Worm (Caenorhabditis elegans): ENCODE measurements around the gene T10C6.6.

T10C6.6 gene

ce11 chrV:16031571-16031970 lies 7.4 kb downstream of the T10C6.6 start, which contains the start of gene T10C6.7:
TSS of gene T10C6.7 (minus strand) at chrV:16031713.
- TF ChIP-seq cog-1 (tag; optimal IDR thresholded peaks at IDR 0.05): no peak
- no peak for TF ChIP-seq flt-1 (GFP tag; IDR thresholded peaks at IDR 0.05)
- TF ChIP-seq ref-1 (GFP tag; conservative IDR thresholded peaks at IDR 0.05): no peak
- no peak for TF ChIP-seq med-1 (GFP tag; optimal IDR thresholded peaks at IDR 0.05; ENCODE audit: insufficient read depth)
- TF ChIP-seq ztf-23 (GFP tag; IDR thresholded peaks at IDR 0.05): no peak
- no peak for TF ChIP-seq T22C8.4 (GFP tag; IDR thresholded peaks at IDR 0.05)
- no peak for TF ChIP-seq ztf-29 (GFP tag; IDR thresholded peaks at IDR 0.05)
- TF ChIP-seq tab-1 (GFP tag; IDR thresholded peaks at IDR 0.05): no peak
- no peak for TF ChIP-seq klf-2 (GFP tag; conservative IDR thresholded peaks at IDR 0.05)

- no peak for TF ChIP-seq ref-1 (GFP tag; conservative IDR thresholded peaks at IDR 0.05)
- TF ChIP-seq ztf-29 (GFP tag; IDR thresholded peaks at IDR 0.05): no peak
- no peak for TF ChIP-seq med-1 (GFP tag; optimal IDR thresholded peaks at IDR 0.05; ENCODE audit: insufficient read depth)
- TF ChIP-seq flt-1 (GFP tag; IDR thresholded peaks at IDR 0.05): no peak
- no peak for TF ChIP-seq tab-1 (GFP tag; IDR thresholded peaks at IDR 0.05)
- no peak for TF ChIP-seq cog-1 (tag; optimal IDR thresholded peaks at IDR 0.05)
- TF ChIP-seq klf-2 (GFP tag; conservative IDR thresholded peaks at IDR 0.05): no peak
- TF ChIP-seq ztf-23 (GFP tag; IDR thresholded peaks at IDR 0.05): no peak
Measured at ce11 chrV:16032761-16033160, 8.6 kb downstream of the T10C6.6 start, which contains the start of gene T10C6.16. TSS of gene T10C6.16 (minus strand) at chrV:16033005.

- TF ChIP-seq klf-2 (GFP tag; conservative IDR thresholded peaks at IDR 0.05) (no peak), flt-1 (GFP tag; IDR thresholded peaks at IDR 0.05) (no peak), med-1 (GFP tag; optimal IDR thresholded peaks at IDR 0.05; ENCODE audit: insufficient read depth) (no peak), tab-1 (GFP tag; IDR thresholded peaks at IDR 0.05) (no peak), T22C8.4 (GFP tag; IDR thresholded peaks at IDR 0.05) (no peak), ztf-23 (GFP tag; IDR thresholded peaks at IDR 0.05) (no peak), cog-1 (tag; optimal IDR thresholded peaks at IDR 0.05) (no peak), ref-1 (GFP tag; conservative IDR thresholded peaks at IDR 0.05) (no peak), ztf-29 (GFP tag; IDR thresholded peaks at IDR 0.05) (no peak)
Measured at ce11 chrV:16033491-16033890, 9.4 kb downstream of the T10C6.6 start.

ce11 chrV:16036166-16036565 lies 12.0 kb downstream of the T10C6.6 start, which contains the start of gene T10C6.10:
TSS of gene T10C6.10 (plus strand) at chrV:16036413.
- no peak for TF ChIP-seq tab-1 (GFP tag; IDR thresholded peaks at IDR 0.05)
- TF ChIP-seq cog-1 (tag; optimal IDR thresholded peaks at IDR 0.05): no peak
- TF ChIP-seq flt-1 (GFP tag; IDR thresholded peaks at IDR 0.05): no peak
- TF ChIP-seq ztf-29 (GFP tag; IDR thresholded peaks at IDR 0.05): no peak
- no peak for TF ChIP-seq klf-2 (GFP tag; conservative IDR thresholded peaks at IDR 0.05)
- TF ChIP-seq med-1 (GFP tag; optimal IDR thresholded peaks at IDR 0.05; ENCODE audit: insufficient read depth): no peak
- TF ChIP-seq T22C8.4 (GFP tag; IDR thresholded peaks at IDR 0.05): no peak
- no peak for TF ChIP-seq ref-1 (GFP tag; conservative IDR thresholded peaks at IDR 0.05)
- no peak for TF ChIP-seq ztf-23 (GFP tag; IDR thresholded peaks at IDR 0.05)

DNA sequence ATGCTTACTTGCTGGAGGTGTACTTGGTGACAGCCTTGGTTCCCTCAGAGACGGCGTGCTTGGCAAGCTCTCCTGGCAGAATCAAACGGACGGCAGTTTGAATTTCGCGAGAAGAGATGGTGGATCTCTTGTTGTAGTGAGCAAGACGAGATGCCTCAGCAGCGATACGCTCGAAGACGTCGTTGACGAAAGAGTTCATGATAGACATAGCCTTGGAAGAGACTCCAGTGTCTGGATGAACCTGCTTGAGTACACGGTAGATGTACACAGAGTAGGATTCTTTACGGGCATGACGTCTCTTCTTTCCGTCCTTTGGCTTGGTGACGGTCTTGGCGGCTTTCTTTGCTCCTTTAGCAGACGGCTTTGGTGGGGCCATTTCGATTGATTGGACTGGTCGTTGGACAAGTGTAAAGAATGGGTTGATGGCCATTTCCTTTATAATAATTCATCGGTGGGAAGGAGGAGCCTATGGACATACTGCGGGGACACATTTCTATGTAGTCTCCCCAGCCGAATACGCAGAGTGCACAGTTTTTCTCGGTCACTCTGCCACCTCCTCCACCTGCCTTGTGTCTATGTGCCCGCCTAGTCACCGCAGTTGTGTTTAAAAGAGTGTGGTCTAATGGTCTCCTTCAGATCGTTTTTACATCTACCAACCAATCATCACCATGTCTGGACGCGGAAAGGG lies 16.2 kb downstream of the T10C6.6 start, which contains the start of the genes his-4 and his-3:
Gene his-4 (minus strand): TSS at position 376 of the 688 bp plus-strand sequence.
Gene his-3 (plus strand): TSS at position 669 of the 688 bp plus-strand sequence.
- TF ChIP-seq T22C8.4 (GFP tag; IDR thresholded peaks at IDR 0.05) (peak; percentile 12; the same call in 1 of the 2 replicates), ztf-29 (GFP tag; IDR thresholded peaks at IDR 0.05) (peak; percentile 76), ref-1 (GFP tag; conservative IDR thresholded peaks at IDR 0.05) (0 out of 2 replicates have a peak, but pooled peaks have one; percentile 7), cog-1 (tag; optimal IDR thresholded peaks at IDR 0.05) (peak; percentile 31), flt-1 (GFP tag; IDR thresholded peaks at IDR 0.05) (peak; percentile 64; the same call in 1 of the 2 replicates)

DNA sequence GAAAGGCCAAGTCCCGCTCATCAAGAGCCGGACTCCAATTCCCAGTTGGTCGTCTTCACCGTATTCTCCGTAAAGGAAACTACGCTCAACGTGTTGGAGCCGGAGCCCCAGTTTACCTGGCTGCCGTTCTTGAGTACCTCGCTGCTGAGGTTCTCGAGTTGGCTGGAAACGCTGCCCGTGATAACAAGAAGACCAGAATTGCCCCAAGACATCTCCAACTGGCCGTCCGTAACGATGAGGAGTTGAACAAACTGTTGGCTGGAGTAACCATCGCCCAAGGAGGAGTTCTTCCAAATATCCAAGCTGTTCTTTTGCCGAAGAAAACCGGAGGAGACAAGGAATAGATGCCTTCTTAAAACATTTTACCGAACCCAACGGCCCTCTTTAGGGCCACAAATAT lies 16.7 kb downstream of the T10C6.6 start:
- peak; percentile 25 for TF ChIP-seq flt-1 (GFP tag; IDR thresholded peaks at IDR 0.05)

ce11 chrV:16041412-16041811 lies 17.3 kb downstream of the T10C6.6 start:
- no peak for TF ChIP-seq tab-1 (GFP tag; IDR thresholded peaks at IDR 0.05)
- no peak for TF ChIP-seq ztf-23 (GFP tag; IDR thresholded peaks at IDR 0.05)
- no peak for TF ChIP-seq cog-1 (tag; optimal IDR thresholded peaks at IDR 0.05)
- TF ChIP-seq T22C8.4 (GFP tag; IDR thresholded peaks at IDR 0.05): no peak
- TF ChIP-seq klf-2 (GFP tag; conservative IDR thresholded peaks at IDR 0.05): no peak
- no peak for TF ChIP-seq med-1 (GFP tag; optimal IDR thresholded peaks at IDR 0.05; ENCODE audit: insufficient read depth)
- no peak for TF ChIP-seq flt-1 (GFP tag; IDR thresholded peaks at IDR 0.05)
- no peak for TF ChIP-seq ref-1 (GFP tag; conservative IDR thresholded peaks at IDR 0.05)
- TF ChIP-seq ztf-29 (GFP tag; IDR thresholded peaks at IDR 0.05): no peak

- TF ChIP-seq ztf-23 (GFP tag; IDR thresholded peaks at IDR 0.05): 0 out of 2 replicates have a peak, but pooled peaks have one; percentile 35
- TF ChIP-seq klf-2 (GFP tag; conservative IDR thresholded peaks at IDR 0.05): 0 out of 2 replicates have a peak, but pooled peaks have one; percentile 3
- peak; percentile 81 for TF ChIP-seq flt-1 (GFP tag; IDR thresholded peaks at IDR 0.05)
Measured at ce11 chrV:16041925-16042742, 18.0 kb downstream of the T10C6.6 start, which contains the start of the genes his-2 and his-1. TSS of gene his-2 (minus strand) at chrV:16042283. TSS of gene his-1 (plus strand) at chrV:16042520.

DNA sequence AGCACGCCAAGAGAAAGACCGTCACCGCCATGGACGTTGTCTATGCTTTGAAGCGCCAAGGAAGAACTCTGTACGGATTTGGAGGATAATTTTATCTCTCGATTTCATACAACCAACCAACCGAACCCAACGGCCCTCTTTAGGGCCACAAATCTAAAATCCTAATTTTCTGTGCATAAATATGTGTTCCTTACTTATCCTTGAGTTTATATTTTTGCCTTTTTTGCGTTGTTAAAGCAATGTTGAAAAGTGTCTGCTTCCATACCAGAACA lies 18.6 kb downstream of the T10C6.6 start:
- no peak for TF ChIP-seq cog-1 (tag; optimal IDR thresholded peaks at IDR 0.05)

DNA sequence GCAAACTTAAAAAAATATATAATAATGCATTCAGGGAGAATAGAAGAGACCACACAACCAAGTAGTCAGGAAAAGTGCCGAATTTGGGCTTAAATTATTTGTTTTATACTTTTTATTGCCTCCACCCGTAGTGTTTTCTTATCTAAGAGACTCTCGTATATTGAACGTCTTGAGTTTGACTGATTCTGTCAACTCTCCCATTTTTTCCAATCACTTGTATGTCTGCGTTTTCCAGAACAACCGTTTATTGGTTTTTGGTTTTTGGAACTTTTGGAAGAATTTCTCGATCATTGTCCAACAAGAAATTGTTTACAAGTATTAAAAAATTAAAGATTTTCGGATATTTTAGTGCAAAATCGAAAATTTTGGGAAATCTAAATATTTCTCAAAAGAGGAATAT lies 19.6 kb downstream of the T10C6.6 start:
- TF ChIP-seq med-1 (GFP tag; optimal IDR thresholded peaks at IDR 0.05; ENCODE audit: insufficient read depth): no peak
- TF ChIP-seq cog-1 (tag; optimal IDR thresholded peaks at IDR 0.05): no peak
- no peak for TF ChIP-seq klf-2 (GFP tag; conservative IDR thresholded peaks at IDR 0.05)
- TF ChIP-seq flt-1 (GFP tag; IDR thresholded peaks at IDR 0.05): no peak
- no peak for TF ChIP-seq T22C8.4 (GFP tag; IDR thresholded peaks at IDR 0.05)
- no peak for TF ChIP-seq ref-1 (GFP tag; conservative IDR thresholded peaks at IDR 0.05)
- TF ChIP-seq ztf-29 (GFP tag; IDR thresholded peaks at IDR 0.05): no peak
- no peak for TF ChIP-seq ztf-23 (GFP tag; IDR thresholded peaks at IDR 0.05)
- TF ChIP-seq tab-1 (GFP tag; IDR thresholded peaks at IDR 0.05): no peak

All from whole organism, midembryonic.